Worm (Caenorhabditis elegans) whole organism, L3 larva: Measurements from ENCODE around the gene T23G7.3.

Experiments used
- R02D3.7 ChIP-seq: fragments of 150-350 bp; optimal IDR thresholded peaks from 2 replicates; lab custom pipeline; 2014; ENCODE audit warnings: missing biosample characterization, missing genetic modification characterization
- ZK546.5 ChIP-seq: sonication (generic microtip); optimal IDR thresholded peaks from 2 replicates; lab custom pipeline; 2017; ENCODE audit warnings: missing biosample characterization, missing genetic modification characterization
- ceh-16 ChIP-seq: sonication (generic microtip); optimal IDR thresholded peaks from 2 replicates; lab custom pipeline; 2017; ENCODE audit warnings: missing biosample characterization, missing genetic modification characterization
- ceh-82 ChIP-seq: fragments of 150-350 bp; optimal IDR thresholded peaks from 2 replicates; lab custom pipeline; 2014; ENCODE audit warnings: missing biosample characterization, missing genetic modification characterization
- ceh-9 ChIP-seq: sonication (generic microtip); optimal IDR thresholded peaks from 2 replicates; lab custom pipeline; 2018; ENCODE audit warnings: missing biosample characterization, missing genetic modification characterization
- daf-12 ChIP-seq: fragments of 150-350 bp; optimal IDR thresholded peaks from 2 replicates; lab custom pipeline; 2014; ENCODE audit warnings: missing biosample characterization, missing genetic modification reagents, missing genetic modification characterization
- egl-27 ChIP-seq: sonication (generic microtip); optimal IDR thresholded peaks from 4 replicates; lab custom pipeline; 2017; ENCODE audit warnings: missing biosample characterization, missing genetic modification reagents, missing genetic modification characterization
- elt-1 ChIP-seq: fragments of 150-350 bp; optimal IDR thresholded peaks from 2 replicates; lab custom pipeline; 2014; ENCODE audit warnings: missing biosample characterization, missing genetic modification characterization
- elt-2 ChIP-seq: sonication (generic microtip); optimal IDR thresholded peaks from 2 replicates; lab custom pipeline; 2016; ENCODE audit warnings: missing genetic modification reagents, mild to moderate bottlenecking, missing genetic modification characterization, missing compliant biosample characterization
- elt-3 ChIP-seq, 3 experiments: fragments of 150-350 bp in 1 of 3; sonication (generic microtip) in 2 of 3; optimal IDR thresholded peaks; 2 replicates in 2 of 3; 4 replicates in 1 of 3; lab custom pipeline; 2014 to 2017; ENCODE audit warnings: missing biosample characterization in 3 of 3, missing genetic modification characterization in 3 of 3
- fkh-10 ChIP-seq: sonication (generic microtip); optimal IDR thresholded peaks from 2 replicates; lab custom pipeline; 2017; ENCODE audit warnings: missing biosample characterization, missing genetic modification reagents, missing genetic modification characterization
- fkh-2 ChIP-seq: fragments of 150-350 bp; optimal IDR thresholded peaks from 2 replicates; lab custom pipeline; 2014; ENCODE audit warnings: missing biosample characterization, missing genetic modification reagents, missing genetic modification characterization
- fos-1 ChIP-seq: fragments of 150-350 bp; optimal IDR thresholded peaks from 2 replicates; lab custom pipeline; 2014; ENCODE audit warnings: missing biosample characterization, missing genetic modification characterization
- hmg-11 ChIP-seq: sonication (generic microtip); optimal IDR thresholded peaks from 2 replicates; lab custom pipeline; 2016; ENCODE audit warnings: missing genetic modification characterization, missing compliant biosample characterization
- jun-1 ChIP-seq: fragments of 150-350 bp; optimal IDR thresholded peaks from 2 replicates; lab custom pipeline; 2014; ENCODE audit warnings: missing biosample characterization, missing genetic modification reagents, missing genetic modification characterization
- lin-15B ChIP-seq: fragments of 150-350 bp; optimal IDR thresholded peaks from 2 replicates; lab custom pipeline; 2014; ENCODE audit warnings: missing biosample characterization, missing genetic modification characterization
- lin-39 ChIP-seq: fragments of 150-350 bp; optimal IDR thresholded peaks from 2 replicates; lab custom pipeline; 2018; ENCODE audit warnings: missing biosample characterization, missing genetic modification reagents, missing genetic modification characterization
- lsy-12 ChIP-seq: sonication (generic microtip); optimal IDR thresholded peaks from 2 replicates; lab custom pipeline; 2016; ENCODE audit warnings: mild to moderate bottlenecking, missing genetic modification characterization, missing compliant biosample characterization
- mml-1 ChIP-seq: fragments of 150-350 bp; sonication (generic microtip); optimal IDR thresholded peaks from 3 replicates; lab custom pipeline; 2014; ENCODE audit warnings: missing biosample characterization, missing genetic modification characterization
- nfya-1 ChIP-seq: sonication (generic microtip); optimal IDR thresholded peaks from 2 replicates; lab custom pipeline; 2017; ENCODE audit warnings: missing genetic modification characterization, mild to moderate bottlenecking, missing compliant biosample characterization, antibody characterized with exemption, moderate library complexity; ENCODE audit not compliant: insufficient read depth
- nhr-23 ChIP-seq: fragments of 150-350 bp; optimal IDR thresholded peaks from 2 replicates; lab custom pipeline; 2014; ENCODE audit warnings: missing biosample characterization, missing genetic modification reagents, missing genetic modification characterization
- nhr-237 ChIP-seq: fragments of 150-350 bp; optimal IDR thresholded peaks from 2 replicates; lab custom pipeline; 2014; ENCODE audit warnings: missing biosample characterization, missing genetic modification characterization
- nhr-25 ChIP-seq: sonication (generic microtip); optimal IDR thresholded peaks from 2 replicates; lab custom pipeline; 2017; ENCODE audit warnings: missing biosample characterization, missing genetic modification characterization
- nhr-43 ChIP-seq: sonication (generic microtip); optimal IDR thresholded peaks from 2 replicates; lab custom pipeline; 2016; ENCODE audit warnings: mild to moderate bottlenecking, missing genetic modification characterization, missing compliant biosample characterization; ENCODE audit not compliant: poor library complexity, severe bottlenecking
- nhr-67 ChIP-seq: fragments of 150-350 bp; optimal IDR thresholded peaks from 2 replicates; lab custom pipeline; 2014; ENCODE audit warnings: missing biosample characterization, missing genetic modification characterization
- nhr-77 ChIP-seq: fragments of 150-350 bp; optimal IDR thresholded peaks from 2 replicates; lab custom pipeline; 2014; ENCODE audit warnings: missing biosample characterization, missing genetic modification characterization
- pha-4 ChIP-seq: fragments of 150-350 bp; optimal IDR thresholded peaks from 2 replicates; lab custom pipeline; 2014; ENCODE audit warnings: missing biosample characterization, missing genetic modification reagents, missing genetic modification characterization
- pqm-1 ChIP-seq: fragments of 150-350 bp; optimal IDR thresholded peaks from 2 replicates; lab custom pipeline; 2017; ENCODE audit warnings: missing biosample characterization, missing genetic modification characterization, inconsistent platforms
- sea-2 ChIP-seq: fragments of 150-350 bp; sonication (generic microtip); optimal IDR thresholded peaks from 4 replicates; lab custom pipeline; 2014; ENCODE audit warnings: missing biosample characterization, missing genetic modification reagents, missing genetic modification characterization
- snpc-4 ChIP-seq: fragments of 150-350 bp; optimal IDR thresholded peaks from 2 replicates; lab custom pipeline; 2014; ENCODE audit warnings: missing biosample characterization, missing genetic modification characterization
- unc-39 ChIP-seq: sonication (generic microtip); optimal IDR thresholded peaks from 4 replicates; lab custom pipeline; 2017; ENCODE audit warnings: missing biosample characterization, missing genetic modification characterization
- zag-1 ChIP-seq: fragments of 150-350 bp; optimal IDR thresholded peaks from 2 replicates; lab custom pipeline; 2014; ENCODE audit warnings: missing biosample characterization, missing genetic modification characterization
- ztf-11 ChIP-seq: fragments of 150-350 bp; optimal IDR thresholded peaks from 2 replicates; lab custom pipeline; 2014; ENCODE audit warnings: missing biosample characterization, missing genetic modification characterization

T23G7.3 gene

ce11 chrII:9167730-9168129 is at the start of gene T23G7.3:
Gene T23G7.3 (minus strand): TSS chrII:9167830.
- TF ChIP-seq fos-1 (tag; lab: Kevin White, UChicago) (no peak), fkh-2 (no peak), nhr-43 (tag; lab: Kevin White, UChicago) (no peak)

- TF ChIP-seq nhr-23, result no peak
- no peak for TF ChIP-seq nhr-67 (tag; lab: Kevin White, UChicago)
- TF ChIP-seq nhr-77 (tag; lab: Kevin White, UChicago), result no peak
- no peak for TF ChIP-seq jun-1 (tag; lab: Kevin White, UChicago)
- TF ChIP-seq ceh-16 (tag; lab: Kevin White, UChicago), result no peak
- no peak for TF ChIP-seq pha-4
- TF ChIP-seq sea-2 (GFP tag; lab: Kevin White, UChicago), result no peak
- TF ChIP-seq lin-39, result no peak
- no peak for TF ChIP-seq ZK546.5 (tag; lab: Kevin White, UChicago)
- TF ChIP-seq fkh-10, result no peak
- TF ChIP-seq lsy-12 (tag; lab: Kevin White, UChicago), result no peak
- TF ChIP-seq fkh-2, result no peak
- no peak for TF ChIP-seq R02D3.7
- TF ChIP-seq ceh-9 (tag; lab: Kevin White, UChicago), result no peak
- no peak for TF ChIP-seq nfya-1 (tag; lab: Kevin White, UChicago)
- no peak for TF ChIP-seq nhr-237 (tag; lab: Kevin White, UChicago)
- TF ChIP-seq elt-1 (tag; lab: Kevin White, UChicago), result no peak
- no peak for TF ChIP-seq nhr-43 (tag; lab: Kevin White, UChicago)
- TF ChIP-seq ztf-11 (tag; lab: Kevin White, UChicago), result no peak
- TF ChIP-seq unc-39, result no peak
Measured at ce11 chrII:9213055-9213708, 45.6 kb upstream of the T23G7.3 start, which contains the start of gene znfx-1. Gene znfx-1 (plus strand): TSS chrII:9213658.

- no peak for TF ChIP-seq ceh-9 (tag; lab: Kevin White, UChicago)
- peak; percentile 26 for TF ChIP-seq pqm-1 (tag; lab: Kevin White, UChicago)
- TF ChIP-seq jun-1 (tag; lab: Kevin White, UChicago), result peak; percentile 5
- TF ChIP-seq nhr-23, result peak; percentile 11
- peak; percentile 57 for TF ChIP-seq nhr-43 (tag; lab: Kevin White, UChicago)
- TF ChIP-seq lsy-12 (tag; lab: Kevin White, UChicago), result peak; percentile 58
- no peak for TF ChIP-seq egl-27 (tag; lab: Kevin White, UChicago)
- TF ChIP-seq zag-1, result no peak
- peak; percentile 62 for TF ChIP-seq elt-2 (tag; lab: Kevin White, UChicago)
- peak; percentile 96 for TF ChIP-seq snpc-4 (tag; lab: Kevin White, UChicago)
- TF ChIP-seq ZK546.5 (tag; lab: Kevin White, UChicago), result no peak
- peak; percentile 26 for TF ChIP-seq nhr-25 (tag; lab: Kevin White, UChicago)
Measured at ce11 chrII:9211684-9212083, 44.1 kb upstream of the T23G7.3 start.

ce11 chrII:9210076-9210475 is 42.4 kb upstream of the T23G7.3 start, which contains the start of gene ZK1067.4:
Gene ZK1067.4 (plus strand): TSS chrII:9210376.
- TF ChIP-seq daf-12 (tag; lab: Kevin White, UChicago) (no peak), elt-3 (tag; optimal IDR thresholded peaks at IDR 0.05; lab: Kevin White, UChicago) (no peak), hmg-11 (tag; lab: Kevin White, UChicago) (no peak), ceh-16 (tag; lab: Kevin White, UChicago) (no peak), jun-1 (tag; lab: Kevin White, UChicago) (no peak), R02D3.7 (no peak), lin-15B (tag; lab: Kevin White, UChicago) (no peak), mml-1 (no peak), nhr-237 (tag; lab: Kevin White, UChicago) (no peak), ceh-82 (tag; lab: Kevin White, UChicago) (no peak), nhr-43 (tag; lab: Kevin White, UChicago) (no peak), sea-2 (GFP tag; lab: Kevin White, UChicago) (no peak), fos-1 (tag; lab: Kevin White, UChicago) (no peak), lsy-12 (tag; lab: Kevin White, UChicago) (no peak), unc-39 (no peak), ZK546.5 (tag; lab: Kevin White, UChicago) (no peak), nfya-1 (tag; lab: Kevin White, UChicago) (no peak), ztf-11 (tag; lab: Kevin White, UChicago) (no peak)
